Worm (Caenorhabditis elegans): ENCODE data around the gene F18A1.7.

DNA sequence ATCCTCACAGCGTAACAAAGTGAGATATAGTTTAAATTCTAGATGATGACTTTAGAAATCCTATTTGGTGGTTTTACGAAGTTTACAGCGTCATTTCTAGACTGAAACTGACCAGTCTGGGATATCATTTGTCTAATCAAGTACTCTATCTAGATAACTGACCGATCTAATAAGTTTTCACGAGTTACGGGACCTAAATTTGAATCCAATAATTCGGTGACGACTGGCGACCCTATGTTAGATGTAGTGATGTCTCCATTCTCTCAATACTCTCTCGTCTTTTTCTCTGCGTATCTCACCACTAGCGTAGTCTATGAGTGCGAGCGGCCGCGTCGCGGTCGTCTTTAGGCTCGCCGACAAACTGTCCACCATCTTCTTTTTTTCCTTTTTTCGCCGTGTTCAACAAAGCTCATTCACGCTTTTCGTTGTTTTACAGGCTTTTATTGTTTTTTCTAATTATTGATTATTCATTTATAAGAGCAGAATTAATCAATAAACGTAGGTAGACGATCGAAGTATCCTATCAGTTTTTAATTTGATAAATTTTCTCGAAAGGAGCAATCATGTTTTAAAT is 48.1 kb downstream of the F18A1.7 start:
- TF ChIP-seq ceh-13 (GFP tag; optimal IDR thresholded peaks at IDR 0.05): no peak
- TF ChIP-seq hmg-4 (GFP tag; optimal IDR thresholded peaks at IDR 0.05): no peak
- no peak for TF ChIP-seq ets-7 (tag; optimal IDR thresholded peaks at IDR 0.05)
- TF ChIP-seq ama-1 (optimal IDR thresholded peaks at IDR 0.05): no peak
- no peak for TF ChIP-seq scrt-1 (GFP tag; IDR thresholded peaks at IDR 0.05)
- no peak for TF ChIP-seq tbx-11 (GFP tag; IDR thresholded peaks at IDR 0.05)
- TF ChIP-seq hnd-1 (tag; optimal IDR thresholded peaks at IDR 0.05): no peak
- no peak for TF ChIP-seq ceh-36 (tag; optimal IDR thresholded peaks at IDR 0.05)
- no peak for TF ChIP-seq tra-4 (tag; optimal IDR thresholded peaks at IDR 0.05)
- no peak for TF ChIP-seq pes-1 (GFP tag; IDR thresholded peaks at IDR 0.05)
- TF ChIP-seq flt-1 (GFP tag; IDR thresholded peaks at IDR 0.05): no peak
- TF ChIP-seq hmbx-1 (tag; optimal IDR thresholded peaks at IDR 0.05): no peak
- no peak for TF ChIP-seq sea-1 (GFP tag; conservative IDR thresholded peaks at IDR 0.05)
- TF ChIP-seq B0310.2 (tag; optimal IDR thresholded peaks at IDR 0.05): no peak
